Worm (Caenorhabditis elegans): Measurements from ENCODE around the gene nhr-95.

nhr-95 gene

ce11 chrV:19044753-19045152 is 37.7 kb downstream of the nhr-95 start, which contains the start of gene asp-15:
Gene asp-15, minus strand, starts transcription at chrV:19044853.
- TF ChIP-seq ztf-11 (tag; optimal IDR thresholded peaks at IDR 0.05) (no peak), ets-5 (GFP tag; IDR thresholded peaks at IDR 0.05) (no peak), egl-13 (tag; optimal IDR thresholded peaks at IDR 0.05) (no peak), nhr-77 (tag; optimal IDR thresholded peaks at IDR 0.05) (no peak), pax-3 (tag; optimal IDR thresholded peaks at IDR 0.05) (no peak), mef-2 (tag; optimal IDR thresholded peaks at IDR 0.05) (no peak), efl-3 (GFP tag; optimal IDR thresholded peaks at IDR 0.05) (no peak), aha-1 (tag; optimal IDR thresholded peaks at IDR 0.05) (no peak)

DNA sequence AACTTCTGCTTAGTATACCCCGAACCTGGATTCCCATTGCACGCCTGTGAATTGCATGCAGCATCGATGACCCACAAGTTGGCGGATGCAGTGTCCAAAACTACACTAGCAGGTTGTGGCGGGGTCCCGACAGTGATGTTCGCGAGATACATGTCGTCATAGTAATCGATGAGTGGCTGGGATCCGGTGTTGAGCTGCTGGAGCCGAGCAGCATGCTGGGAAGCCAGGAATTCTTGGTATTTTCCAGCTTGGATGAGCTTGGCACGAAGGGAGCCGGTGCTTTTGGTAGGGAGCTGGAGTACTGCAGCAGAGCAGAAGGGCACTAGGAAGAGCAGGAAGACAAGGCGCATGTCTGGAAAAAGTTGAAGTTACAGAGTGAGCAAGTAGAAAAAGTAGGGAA is 40.2 kb downstream of the nhr-95 start, which contains the start of gene asp-16:
asp-16 (minus strand) TSS at position 350 of the 400 bp plus-strand sequence.
- TF ChIP-seq fkh-10 (GFP tag; optimal IDR thresholded peaks at IDR 0.05) (no peak), elt-2 (tag; optimal IDR thresholded peaks at IDR 0.05) (no peak), lir-3 (tag; optimal IDR thresholded peaks at IDR 0.05; ENCODE audit: poor library complexity) (no peak), nhr-28 (tag; optimal IDR thresholded peaks at IDR 0.05) (no peak), ceh-88 (GFP tag; IDR thresholded peaks at IDR 0.05) (no peak), ceh-82 (tag; optimal IDR thresholded peaks at IDR 0.05) (no peak), dpl-1 (GFP tag; optimal IDR thresholded peaks at IDR 0.05) (no peak), nhr-71 (tag; optimal IDR thresholded peaks at IDR 0.05) (no peak), aly-2 (tag; optimal IDR thresholded peaks at IDR 0.05) (no peak), fkh-8 (tag; optimal IDR thresholded peaks at IDR 0.05) (no peak), nhr-90 (tag; optimal IDR thresholded peaks at IDR 0.05; ENCODE audit: poor library complexity) (no peak), C34B4.2 (tag; optimal IDR thresholded peaks at IDR 0.05) (no peak), blmp-1 (tag; optimal IDR thresholded peaks at IDR 0.05) (no peak), ets-5 (GFP tag; IDR thresholded peaks at IDR 0.05) (no peak), lin-14 (GFP tag; optimal IDR thresholded peaks at IDR 0.05) (no peak), unc-62 (GFP tag; optimal IDR thresholded peaks at IDR 0.05) (no peak)

ce11 chrV:19037222-19037621 is 45.2 kb downstream of the nhr-95 start, which contains the start of gene asp-17:
Gene asp-17, minus strand, starts transcription at chrV:19037322.
- TF ChIP-seq nhr-12 (tag; optimal IDR thresholded peaks at IDR 0.05) (no peak), nhr-85 (tag) (peak; percentile 17)

DNA sequence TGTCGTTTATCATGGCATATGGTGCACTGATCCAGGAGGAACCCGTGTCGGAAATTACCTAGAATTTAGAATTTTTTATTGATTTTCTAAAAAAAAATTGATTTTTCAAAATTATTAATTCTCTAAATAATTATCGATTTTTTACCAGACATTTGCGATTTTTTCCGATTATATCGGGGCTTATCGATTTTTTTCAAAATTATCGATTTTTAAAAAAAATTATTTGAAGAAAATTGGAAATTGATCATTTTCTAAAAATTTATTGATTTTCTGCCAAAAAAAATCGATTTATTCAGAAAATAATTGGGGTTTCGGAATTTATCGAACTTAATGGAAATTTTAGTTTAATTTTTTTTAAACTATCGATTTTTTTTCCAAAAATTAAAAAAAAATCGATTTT is 46.4 kb downstream of the nhr-95 start:
- no peak for TF ChIP-seq lin-35 (GFP tag; optimal IDR thresholded peaks at IDR 0.05)
- TF ChIP-seq lsy-2 (tag; optimal IDR thresholded peaks at IDR 0.05) = no peak
- no peak for TF ChIP-seq nhr-71 (tag; optimal IDR thresholded peaks at IDR 0.05)
- TF ChIP-seq C16A3.4 (tag; optimal IDR thresholded peaks at IDR 0.05) = no peak
- no peak for TF ChIP-seq nhr-85 (tag)
- no peak for TF ChIP-seq aha-1 (tag; optimal IDR thresholded peaks at IDR 0.05)
- no peak for TF ChIP-seq ceh-63 (GFP tag; optimal IDR thresholded peaks at IDR 0.05)
- TF ChIP-seq ceh-90 (tag; optimal IDR thresholded peaks at IDR 0.05) = no peak
- TF ChIP-seq C34B4.2 (tag; optimal IDR thresholded peaks at IDR 0.05) = no peak
- no peak for TF ChIP-seq elt-3 (tag; optimal IDR thresholded peaks at IDR 0.05)
- no peak for TF ChIP-seq sptf-1 (tag; optimal IDR thresholded peaks at IDR 0.05)
- TF ChIP-seq xbp-1 (tag; optimal IDR thresholded peaks at IDR 0.05) = no peak
- TF ChIP-seq ceh-82 (tag; optimal IDR thresholded peaks at IDR 0.05) = no peak

ce11 chrV:19031456-19031855 is 51.0 kb downstream of the nhr-95 start, which contains the start of gene Y39B6A.27:
Gene Y39B6A.27, plus strand, starts transcription at chrV:19031756.
- no peak for TF ChIP-seq ceh-82 (tag; optimal IDR thresholded peaks at IDR 0.05)
- TF ChIP-seq C34B4.2 (tag; optimal IDR thresholded peaks at IDR 0.05) = no peak
- no peak for TF ChIP-seq ceh-8 (GFP tag; optimal IDR thresholded peaks at IDR 0.05)
- TF ChIP-seq nhr-28 (tag; optimal IDR thresholded peaks at IDR 0.05) = no peak
- TF ChIP-seq fkh-4 (tag; optimal IDR thresholded peaks at IDR 0.05; ENCODE audit: borderline replicate concordance) = no peak
- no peak for TF ChIP-seq lsy-2 (tag; optimal IDR thresholded peaks at IDR 0.05)
- no peak for TF ChIP-seq grh-1 (GFP tag; IDR thresholded peaks at IDR 0.05)
- TF ChIP-seq nhr-237 (tag; optimal IDR thresholded peaks at IDR 0.05) = no peak
- TF ChIP-seq nhr-11 (tag; optimal IDR thresholded peaks at IDR 0.05) = no peak
- no peak for TF ChIP-seq efl-3 (GFP tag; optimal IDR thresholded peaks at IDR 0.05)
- no peak for TF ChIP-seq xbp-1 (tag; optimal IDR thresholded peaks at IDR 0.05)
- no peak for TF ChIP-seq unc-130 (tag; optimal IDR thresholded peaks at IDR 0.05)
- no peak for TF ChIP-seq tbx-2 (tag; optimal IDR thresholded peaks at IDR 0.05)
- no peak for TF ChIP-seq snpc-4 (tag; optimal IDR thresholded peaks at IDR 0.05)
